Fruit fly (Drosophila melanogaster) whole organism, embryonic: ENCODE measurements around the gene CG13454.

Experiments
- ATbp ChIP-seq: fragments of 200-800 bp; sonication (Bioruptor generic); optimal IDR thresholded peaks from 2 replicates; lab custom pipeline; 2017; ENCODE audit warnings: missing biosample characterization, mild to moderate bottlenecking, missing genetic modification characterization, missing genetic modification reagents
- CG10267 ChIP-seq: fragments of 200-800 bp; sonication (Bioruptor generic); optimal IDR thresholded peaks from 2 replicates; lab custom pipeline; 2018; ENCODE audit warnings: missing biosample characterization, mild to moderate bottlenecking, missing genetic modification characterization, moderate library complexity
- CG10654 ChIP-seq: fragments of 200-800 bp; sonication (Bioruptor generic); optimal IDR thresholded peaks from 2 replicates; lab custom pipeline; 2016; ENCODE audit warnings: missing biosample characterization, missing genetic modification characterization
- CG11504 ChIP-seq: fragments of 200-800 bp; sonication (Bioruptor generic); optimal IDR thresholded peaks from 3 replicates; lab custom pipeline; 2019; ENCODE audit warnings: missing biosample characterization, mild to moderate bottlenecking, missing genetic modification characterization, moderate library complexity
- CG11723 ChIP-seq: fragments of 200-800 bp; sonication (Bioruptor generic); optimal IDR thresholded peaks from 2 replicates; lab custom pipeline; 2017; ENCODE audit warnings: missing biosample characterization, mild to moderate bottlenecking, missing genetic modification characterization
- CG12236 ChIP-seq: fragments of 200-800 bp; sonication (Bioruptor generic); optimal IDR thresholded peaks from 2 replicates; lab custom pipeline; 2016; ENCODE audit warnings: missing biosample characterization, missing genetic modification characterization
- CG12769 ChIP-seq: fragments of 200-800 bp; sonication (Bioruptor generic); optimal IDR thresholded peaks from 2 replicates; lab custom pipeline; 2019; ENCODE audit warnings: missing biosample characterization, mild to moderate bottlenecking, missing genetic modification characterization, moderate library complexity
- CG12942 ChIP-seq: fragments of 200-800 bp; sonication (Bioruptor generic); optimal IDR thresholded peaks from 3 replicates; lab custom pipeline; 2016; ENCODE audit warnings: missing biosample characterization, missing genetic modification characterization
- CG15011 ChIP-seq: fragments of 200-800 bp; sonication (Bioruptor generic); optimal IDR thresholded peaks from 3 replicates; lab custom pipeline; 2018; ENCODE audit warnings: missing biosample characterization, mild to moderate bottlenecking, missing genetic modification characterization
- CG17328 ChIP-seq: fragments of 200-800 bp; sonication (Bioruptor generic); IDR thresholded peaks from 2 replicates; pipeline ENCODE4 v1.3.6; 2022; ENCODE audit warnings: missing biosample characterization, missing genetic modification characterization
- CG18011 ChIP-seq: fragments of 200-800 bp; sonication (Bioruptor generic); optimal IDR thresholded peaks from 2 replicates; lab custom pipeline; 2017; ENCODE audit warnings: missing biosample characterization, missing genetic modification characterization, mild to moderate bottlenecking, moderate library complexity, missing genotype
- CG18619 ChIP-seq: fragments of 200-800 bp; sonication (Bioruptor generic); optimal IDR thresholded peaks from 3 replicates; lab custom pipeline; 2017; ENCODE audit warnings: missing biosample characterization, mild to moderate bottlenecking, missing genetic modification characterization
- CG2120 ChIP-seq: fragments of 200-800 bp; sonication (Bioruptor generic); optimal IDR thresholded peaks from 3 replicates; lab custom pipeline; 2016; ENCODE audit warnings: missing biosample characterization, missing genetic modification characterization
- CG2678 ChIP-seq: fragments of 200-800 bp; sonication (Bioruptor generic); optimal IDR thresholded peaks from 3 replicates; lab custom pipeline; 2019; ENCODE audit warnings: missing biosample characterization, mild to moderate bottlenecking, missing genetic modification characterization, moderate library complexity
- CG3163 ChIP-seq: fragments of 200-800 bp; sonication (Bioruptor generic); optimal IDR thresholded peaks from 3 replicates; lab custom pipeline; 2016; ENCODE audit warnings: missing biosample characterization, missing genetic modification characterization
- CG34224 ChIP-seq: fragments of 200-800 bp; sonication (Bioruptor generic); IDR thresholded peaks from 3 replicates; pipeline ENCODE4 v1.3.6; 2022; ENCODE audit warnings: missing biosample characterization, missing genetic modification characterization; ENCODE audit not compliant: partially characterized antibody
- CG4707 ChIP-seq: fragments of 200-800 bp; sonication (Bioruptor generic); optimal IDR thresholded peaks from 2 replicates; lab custom pipeline; 2018; ENCODE audit warnings: missing biosample characterization, mild to moderate bottlenecking, missing genetic modification characterization, moderate library complexity
- CG6765 ChIP-seq: fragments of 200-800 bp; sonication (Bioruptor generic); optimal IDR thresholded peaks from 3 replicates; lab custom pipeline; 2017; ENCODE audit warnings: missing biosample characterization, mild to moderate bottlenecking, missing genetic modification characterization
- CG8089 ChIP-seq: fragments of 200-800 bp; sonication (Bioruptor generic); optimal IDR thresholded peaks from 3 replicates; lab custom pipeline; 2016; ENCODE audit warnings: missing biosample characterization, missing genetic modification characterization
- CG8388 ChIP-seq: fragments of 200-800 bp; sonication (Bioruptor generic); optimal IDR thresholded peaks from 2 replicates; lab custom pipeline; 2019; ENCODE audit warnings: missing biosample characterization, mild to moderate bottlenecking, missing genetic modification characterization, moderate library complexity
- CG8478 ChIP-seq: fragments of >200 bp; optimal IDR thresholded peaks from 2 replicates; lab custom pipeline; 2018
- CTCF ChIP-seq: fragments of 200-800 bp; sonication (Bioruptor generic); optimal IDR thresholded peaks from 2 replicates; lab custom pipeline; 2017; ENCODE audit warnings: missing biosample characterization, mild to moderate bottlenecking, missing genetic modification characterization, moderate library complexity
- Camta ChIP-seq: fragments of 200-800 bp; sonication (Bioruptor generic); optimal IDR thresholded peaks from 2 replicates; lab custom pipeline; 2016; ENCODE audit warnings: missing biosample characterization, missing genetic modification characterization
- Dek ChIP-seq: fragments of 200-800 bp; sonication (Bioruptor generic); optimal IDR thresholded peaks from 3 replicates; lab custom pipeline; 2019; ENCODE audit warnings: missing biosample characterization, mild to moderate bottlenecking, missing genetic modification characterization, moderate library complexity
- Doc3 ChIP-seq: fragments of 200-800 bp; sonication (Bioruptor generic); IDR thresholded peaks from 3 replicates; pipeline ENCODE4 v1.3.6; 2022; ENCODE audit warnings: missing biosample characterization, missing genetic modification characterization; ENCODE audit not compliant: partially characterized antibody
- Fer2 ChIP-seq: fragments of 200-800 bp; sonication (Bioruptor generic); optimal IDR thresholded peaks from 2 replicates; lab custom pipeline; 2018; ENCODE audit warnings: missing biosample characterization, mild to moderate bottlenecking, missing genetic modification characterization, moderate library complexity
- Hey ChIP-seq: fragments of 200-800 bp; sonication (Bioruptor generic); optimal IDR thresholded peaks from 3 replicates; lab custom pipeline; 2018; ENCODE audit warnings: missing biosample characterization, mild to moderate bottlenecking, missing genetic modification characterization
- MBD-R2 ChIP-seq: fragments of 200-800 bp; sonication (Bioruptor generic); IDR thresholded peaks from 2 replicates; pipeline ENCODE4 v1.3.6; 2022; ENCODE audit warnings: missing biosample characterization, missing genetic modification characterization
- Med ChIP-seq: fragments of 200-800 bp; sonication (Bioruptor generic); peaks from one replicate; lab custom pipeline; 2016; ENCODE audit warnings: missing biosample characterization, missing genetic modification characterization, mild to moderate bottlenecking, inconsistent platforms, moderate library complexity
- NK7.1 ChIP-seq: fragments of 200-800 bp; sonication (Bioruptor generic); optimal IDR thresholded peaks from 3 replicates; lab custom pipeline; 2016; ENCODE audit warnings: missing biosample characterization, missing genetic modification characterization
- Oaz ChIP-seq: fragments of 200-800 bp; sonication (Bioruptor generic); IDR thresholded peaks from 2 replicates; pipeline ENCODE4 v1.3.6; 2022; ENCODE audit warnings: missing biosample characterization, missing genetic modification characterization
- Poxn ChIP-seq: fragments of 200-800 bp; sonication (Bioruptor generic); IDR thresholded peaks from 2 replicates; pipeline ENCODE4 v1.3.6; 2022; ENCODE audit warnings: missing biosample characterization, missing genetic modification characterization
- Stat92E ChIP-seq, 3 experiments: fragments of >200 bp in 2 of 3; fragments of 200-800 bp in 1 of 3; sonication (Bioruptor generic) in 1 of 3; optimal IDR thresholded peaks; 2 replicates each; lab custom pipeline; 2017 to 2019; ENCODE audit warnings: missing biosample characterization in 3 of 3, missing genetic modification characterization in 3 of 3, mild to moderate bottlenecking in 1 of 3, moderate library complexity in 1 of 3
- ase ChIP-seq: fragments of 200-800 bp; sonication (Bioruptor generic); IDR thresholded peaks from 3 replicates; pipeline ENCODE4 v1.3.6; 2022; ENCODE audit warnings: missing biosample characterization, missing genetic modification characterization
- bcd ChIP-seq: fragments of 200-800 bp; sonication (Bioruptor generic); optimal IDR thresholded peaks from 2 replicates; lab custom pipeline; 2017; ENCODE audit warnings: missing biosample characterization, mild to moderate bottlenecking, missing genetic modification characterization
- cg ChIP-seq: fragments of 200-800 bp; sonication (Bioruptor generic); optimal IDR thresholded peaks from 3 replicates; lab custom pipeline; 2019; ENCODE audit warnings: missing biosample characterization, mild to moderate bottlenecking, missing genetic modification characterization, moderate library complexity
- crp ChIP-seq, 2 experiments: fragments of 200-800 bp; sonication (Bioruptor generic); optimal IDR thresholded peaks; 2 replicates in 1 of 2; 3 replicates in 1 of 2; lab custom pipeline; 2017; ENCODE audit warnings: missing biosample characterization in 2 of 2, missing genetic modification characterization in 2 of 2, mild to moderate bottlenecking in 1 of 2, moderate library complexity in 1 of 2
- dimm ChIP-seq: fragments of 200-800 bp; sonication (Bioruptor generic); IDR thresholded peaks from 2 replicates; pipeline ENCODE4 v1.3.6; 2022; ENCODE audit warnings: missing biosample characterization, missing genetic modification characterization
- dysf ChIP-seq: fragments of 200-800 bp; sonication (Bioruptor generic); IDR thresholded peaks from 3 replicates; pipeline ENCODE4 v1.3.6; 2022; ENCODE audit warnings: missing biosample characterization, missing genetic modification characterization
- jing ChIP-seq: fragments of 200-800 bp; sonication (Bioruptor generic); optimal IDR thresholded peaks from 2 replicates; lab custom pipeline; 2018; ENCODE audit warnings: missing biosample characterization, mild to moderate bottlenecking, missing genetic modification characterization
- lbe ChIP-seq: fragments of 200-800 bp; sonication (Bioruptor generic); optimal IDR thresholded peaks from 2 replicates; lab custom pipeline; 2016; ENCODE audit warnings: missing biosample characterization, mild to moderate bottlenecking, missing genetic modification characterization
- lmd ChIP-seq: fragments of 200-800 bp; sonication (Bioruptor generic); IDR thresholded peaks from 2 replicates; pipeline ENCODE4 v1.3.6; 2022; ENCODE audit warnings: missing biosample characterization, missing genetic modification characterization
- pfk ChIP-seq: fragments of 200-800 bp; sonication (Bioruptor generic); optimal IDR thresholded peaks from 2 replicates; lab custom pipeline; 2018; ENCODE audit warnings: missing biosample characterization, mild to moderate bottlenecking, missing genetic modification characterization, moderate library complexity
- repo ChIP-seq: fragments of 200-800 bp; sonication (Bioruptor generic); optimal IDR thresholded peaks from 2 replicates; lab custom pipeline; 2016; ENCODE audit warnings: missing biosample characterization, missing genetic modification characterization
- shn ChIP-seq: fragments of 200-800 bp; sonication (Bioruptor generic); optimal IDR thresholded peaks from 3 replicates; lab custom pipeline; 2016; ENCODE audit warnings: missing biosample characterization, missing genetic modification characterization
- sr ChIP-seq: fragments of 200-800 bp; sonication (Bioruptor generic); IDR thresholded peaks from 3 replicates; pipeline ENCODE4 v1.3.6; 2022; ENCODE audit warnings: missing biosample characterization, missing genetic modification characterization
- unpg ChIP-seq: fragments of 200-800 bp; sonication (Bioruptor generic); optimal IDR thresholded peaks from 3 replicates; lab custom pipeline; 2018; ENCODE audit warnings: missing biosample characterization, mild to moderate bottlenecking, missing genetic modification characterization, moderate library complexity
- zfh1 ChIP-seq: fragments of 200-800 bp; sonication (Bioruptor generic); IDR thresholded peaks from 3 replicates; pipeline ENCODE4 v1.3.6; 2022; ENCODE audit warnings: missing biosample characterization, missing genetic modification characterization

The CG13454 gene

dm6 chr3L:15534274-15535227, 17.7 kb upstream of the CG13454 start (continued):
- TF ChIP-seq CG8388 (GFP tag; lab: Kevin White, UChicago) (peak; percentile 49), NK7.1 (GFP tag; lab: Kevin White, UChicago) (no peak), lmd (peak; percentile 58; the same call in 1 of the 2 replicates), MBD-R2 (GFP tag; lab: Robert Waterston, UW) (no peak), jing (GFP tag; lab: Kevin White, UChicago) (peak; percentile 37), Camta (GFP tag; lab: Kevin White, UChicago) (peak; percentile 51), bcd (peak; percentile 72), CG34224 (peak; percentile 31; the same call in 1 of the 3 replicates), dysf (GFP tag; lab: Robert Waterston, UW) (0 out of 3 replicates have a peak, but pooled peaks have one; percentile 37), cg (GFP tag; lab: Kevin White, UChicago) (no peak), CG15011 (GFP tag; lab: Kevin White, UChicago) (peak; percentile 57), CG18011 (GFP tag; lab: Kevin White, UChicago) (peak; percentile 11), CG8089 (GFP tag; lab: Kevin White, UChicago) (peak; percentile 2), CG10267 (peak; percentile 54), CG17328 (0 out of 2 replicates have a peak, but pooled peaks have one; percentile 55), repo (GFP tag; lab: Kevin White, UChicago) (no peak), shn (GFP tag; lab: Kevin White, UChicago) (peak; percentile 48), Dek (tag; lab: Kevin White, UChicago) (peak; percentile 70), CTCF (GFP tag; lab: Kevin White, UChicago) (no peak), zfh1 (0 out of 3 replicates have a peak, but pooled peaks have one; percentile 7), crp (GFP tag; optimal IDR thresholded peaks at IDR 0.05; lab: Kevin White, UChicago) (peak in 1 of 2 experiments; percentile 28), CG12942 (GFP tag; lab: Kevin White, UChicago) (peak; percentile 43), CG8478 (no peak), CG12236 (GFP tag; lab: Kevin White, UChicago) (peak; percentile 5), CG4707 (no peak), CG3163 (GFP tag; lab: Kevin White, UChicago) (peak; percentile 93), Hey (tag; lab: Kevin White, UChicago) (no peak), CG11504 (tag; lab: Kevin White, UChicago) (peak; percentile 68), CG6765 (no peak), Med (GFP tag; lab: Kevin White, UChicago) (peak; percentile 89), pfk (GFP tag; lab: Kevin White, UChicago) (no peak), CG2120 (GFP tag; lab: Kevin White, UChicago) (peak; percentile 76), dimm (GFP tag; lab: Robert Waterston, UW) (no peak), ATbp (GFP tag; lab: Kevin White, UChicago) (peak; percentile 52), CG10654 (GFP tag; lab: Kevin White, UChicago) (peak; percentile 15), sr (GFP tag; lab: Robert Waterston, UW) (no peak), Oaz (GFP tag; lab: Robert Waterston, UW) (no peak), Doc3 (GFP tag; lab: Robert Waterston, UW) (no peak), unpg (GFP tag; lab: Kevin White, UChicago) (peak; percentile 34), Poxn (GFP tag; lab: Robert Waterston, UW) (no peak), Fer2 (tag; lab: Kevin White, UChicago) (no peak), lbe (GFP tag; lab: Kevin White, UChicago) (no peak), CG11723 (GFP tag; lab: Kevin White, UChicago) (peak; percentile 61), Stat92E (GFP tag; optimal IDR thresholded peaks at IDR 0.05; lab: Kevin White, UChicago) (no peak), ase (no peak), CG12769 (tag; lab: Kevin White, UChicago) (peak; percentile 61), CG18619 (GFP tag; lab: Kevin White, UChicago) (peak; percentile 87), CG2678 (tag; lab: Kevin White, UChicago) (peak; percentile 81)
